Worm (Caenorhabditis elegans) whole organism, early embryonic: ENCODE measurements around the gene T05A7.1.

Source experiments
- B0310.2 ChIP-seq: sonication (generic microtip); optimal IDR thresholded peaks from 2 replicates; lab custom pipeline; 2016; ENCODE audit warnings: mild to moderate bottlenecking, missing genetic modification characterization, missing compliant biosample characterization
- F13C5.2 ChIP-seq: sonication (generic microtip); optimal IDR thresholded peaks from 2 replicates; lab custom pipeline; 2017; ENCODE audit warnings: mild to moderate bottlenecking, missing genetic modification characterization, inconsistent platforms, missing compliant biosample characterization
- aly-1 ChIP-seq: sonication (generic microtip); optimal IDR thresholded peaks from 2 replicates; lab custom pipeline; 2016; ENCODE audit warnings: missing genetic modification characterization, missing compliant biosample characterization
- ama-1 ChIP-seq: fragments of 150-350 bp; optimal IDR thresholded peaks from 2 replicates; lab custom pipeline; 2014
- ceh-13 ChIP-seq: fragments of 200-800 bp; sonication (Bioruptor generic); optimal IDR thresholded peaks from 2 replicates; lab custom pipeline; 2018; ENCODE audit warnings: mild to moderate bottlenecking, missing genetic modification characterization, missing compliant biosample characterization
- ceh-36 ChIP-seq: sonication (generic microtip); optimal IDR thresholded peaks from 2 replicates; lab custom pipeline; 2016; ENCODE audit warnings: missing genetic modification characterization, inconsistent platforms, missing compliant biosample characterization
- ets-7 ChIP-seq: sonication (generic microtip); optimal IDR thresholded peaks from 2 replicates; lab custom pipeline; 2016; ENCODE audit warnings: missing genotype, missing genetic modification characterization, missing compliant biosample characterization
- flt-1 ChIP-seq: fragments of 200-800 bp; sonication (Bioruptor generic); IDR thresholded peaks from 2 replicates; pipeline ENCODE4 v1.3.6; 2022; ENCODE audit warnings: missing genetic modification characterization, missing compliant biosample characterization
- hmbx-1 ChIP-seq: sonication (generic microtip); optimal IDR thresholded peaks from 2 replicates; lab custom pipeline; 2016; ENCODE audit warnings: mild to moderate bottlenecking, missing genetic modification characterization, missing compliant biosample characterization
- hmg-4 ChIP-seq: fragments of 200-800 bp; sonication (Bioruptor generic); optimal IDR thresholded peaks from 2 replicates; lab custom pipeline; 2018; ENCODE audit warnings: mild to moderate bottlenecking, missing genetic modification characterization, missing compliant biosample characterization
- hnd-1 ChIP-seq: sonication (generic microtip); optimal IDR thresholded peaks from 2 replicates; lab custom pipeline; 2016; ENCODE audit warnings: missing genetic modification characterization, missing compliant biosample characterization
- pes-1 ChIP-seq: fragments of 200-800 bp; sonication (Bioruptor generic); IDR thresholded peaks from 2 replicates; pipeline ENCODE4 v1.3.6; 2022; ENCODE audit warnings: missing genetic modification reagents, missing genetic modification characterization, missing compliant biosample characterization
- scrt-1 ChIP-seq: fragments of 200-800 bp; sonication (Bioruptor generic); IDR thresholded peaks from 2 replicates; pipeline ENCODE4 v1.3.6; 2022; ENCODE audit warnings: missing genetic modification characterization, missing compliant biosample characterization
- sea-1 ChIP-seq: fragments of 200-800 bp; sonication (Bioruptor generic); conservative IDR thresholded peaks from 2 replicates; pipeline ENCODE4 v1.3.6; 2022; ENCODE audit warnings: missing genetic modification characterization, missing compliant biosample characterization
- tbx-11 ChIP-seq: fragments of 200-800 bp; sonication (Bioruptor generic); IDR thresholded peaks from 2 replicates; pipeline ENCODE4 v1.3.6; 2022; ENCODE audit warnings: missing genetic modification characterization, missing compliant biosample characterization
- tbx-37 ChIP-seq: fragments of 200-800 bp; sonication (Bioruptor generic); conservative IDR thresholded peaks from 2 replicates; pipeline ENCODE4 v1.3.6; 2022; ENCODE audit warnings: missing genetic modification reagents, missing genetic modification characterization, missing compliant biosample characterization
- tra-4 ChIP-seq: sonication (generic microtip); optimal IDR thresholded peaks from 2 replicates; lab custom pipeline; 2017; ENCODE audit warnings: missing genetic modification characterization, missing compliant biosample characterization

The T05A7.1 gene

ce11 chrII:4650072-4650471, 27.9 kb upstream of the T05A7.1 start:
- TF ChIP-seq tbx-11 (GFP tag; lab: Robert Waterston, UW): no peak
- TF ChIP-seq tra-4: no peak

- TF ChIP-seq F13C5.2 (tag; lab: Kevin White, UChicago) (no peak), ama-1 (lab: Kevin White, UChicago) (no peak), sea-1 (GFP tag; lab: Robert Waterston, UW) (no peak), ets-7 (no peak), ceh-36 (no peak), hmbx-1 (tag; lab: Kevin White, UChicago) (no peak), pes-1 (GFP tag; lab: Robert Waterston, UW) (no peak), hnd-1 (tag; lab: Kevin White, UChicago) (no peak), tbx-11 (GFP tag; lab: Robert Waterston, UW) (no peak), B0310.2 (tag; lab: Kevin White, UChicago) (no peak), tra-4 (no peak), tbx-37 (no peak), scrt-1 (GFP tag; lab: Robert Waterston, UW) (no peak), flt-1 (GFP tag; lab: Robert Waterston, UW) (no peak), ceh-13 (GFP tag; lab: Kevin White, UChicago) (no peak)
Observed at ce11 chrII:4655834-4656233, 22.2 kb upstream of the T05A7.1 start, which contains the start of gene fut-6. fut-6 (minus strand) TSS chrII:4655934.

- TF ChIP-seq tra-4 (no peak), hnd-1 (tag; lab: Kevin White, UChicago) (no peak), B0310.2 (tag; lab: Kevin White, UChicago) (no peak), flt-1 (GFP tag; lab: Robert Waterston, UW) (no peak), pes-1 (GFP tag; lab: Robert Waterston, UW) (no peak)
Observed at ce11 chrII:4657370-4657769, 20.6 kb upstream of the T05A7.1 start.

ce11 chrII:4658245-4658644, 19.8 kb upstream of the T05A7.1 start:
- TF ChIP-seq ceh-36 (no peak), sea-1 (GFP tag; lab: Robert Waterston, UW) (no peak), ama-1 (lab: Kevin White, UChicago) (no peak), ets-7 (no peak), hmg-4 (GFP tag; lab: Kevin White, UChicago) (no peak), F13C5.2 (tag; lab: Kevin White, UChicago) (no peak), flt-1 (GFP tag; lab: Robert Waterston, UW) (no peak), tbx-37 (no peak), aly-1 (tag; lab: Kevin White, UChicago) (no peak), tbx-11 (GFP tag; lab: Robert Waterston, UW) (no peak)

- TF ChIP-seq pes-1 (GFP tag; lab: Robert Waterston, UW): no peak
- TF ChIP-seq F13C5.2 (tag; lab: Kevin White, UChicago): no peak
- TF ChIP-seq hmbx-1 (tag; lab: Kevin White, UChicago): no peak
- TF ChIP-seq B0310.2 (tag; lab: Kevin White, UChicago): no peak
- TF ChIP-seq sea-1 (GFP tag; lab: Robert Waterston, UW): no peak
- TF ChIP-seq tbx-37: no peak
- no peak for TF ChIP-seq ceh-13 (GFP tag; lab: Kevin White, UChicago)
- no peak for TF ChIP-seq ceh-36
- TF ChIP-seq tra-4: no peak
- TF ChIP-seq ets-7: no peak
- no peak for TF ChIP-seq ama-1 (lab: Kevin White, UChicago)
- no peak for TF ChIP-seq hnd-1 (tag; lab: Kevin White, UChicago)
- no peak for TF ChIP-seq flt-1 (GFP tag; lab: Robert Waterston, UW)
- no peak for TF ChIP-seq tbx-11 (GFP tag; lab: Robert Waterston, UW)
- no peak for TF ChIP-seq hmg-4 (GFP tag; lab: Kevin White, UChicago)
- TF ChIP-seq scrt-1 (GFP tag; lab: Robert Waterston, UW): no peak
Observed at ce11 chrII:4661278-4661677, 16.7 kb upstream of the T05A7.1 start, which contains the start of gene T05A7.13. T05A7.13 (minus strand) TSS chrII:4661378.

ce11 chrII:4663186-4663585, 14.8 kb upstream of the T05A7.1 start, which contains the start of gene T05A7.12:
T05A7.12 (minus strand) TSS chrII:4663286.
- TF ChIP-seq pes-1 (GFP tag; lab: Robert Waterston, UW) (no peak), ets-7 (no peak), tbx-37 (no peak), B0310.2 (tag; lab: Kevin White, UChicago) (no peak), flt-1 (GFP tag; lab: Robert Waterston, UW) (no peak), aly-1 (tag; lab: Kevin White, UChicago) (no peak), tbx-11 (GFP tag; lab: Robert Waterston, UW) (no peak), scrt-1 (GFP tag; lab: Robert Waterston, UW) (no peak), tra-4 (no peak), hmg-4 (GFP tag; lab: Kevin White, UChicago) (no peak), ama-1 (lab: Kevin White, UChicago) (no peak), sea-1 (GFP tag; lab: Robert Waterston, UW) (no peak), hnd-1 (tag; lab: Kevin White, UChicago) (no peak)

- no peak for TF ChIP-seq hnd-1 (tag; lab: Kevin White, UChicago)
- TF ChIP-seq tbx-37: no peak
- no peak for TF ChIP-seq hmbx-1 (tag; lab: Kevin White, UChicago)
- TF ChIP-seq aly-1 (tag; lab: Kevin White, UChicago): no peak
- no peak for TF ChIP-seq B0310.2 (tag; lab: Kevin White, UChicago)
- TF ChIP-seq scrt-1 (GFP tag; lab: Robert Waterston, UW): no peak
- no peak for TF ChIP-seq ceh-36
- no peak for TF ChIP-seq ceh-13 (GFP tag; lab: Kevin White, UChicago)
- no peak for TF ChIP-seq flt-1 (GFP tag; lab: Robert Waterston, UW)
- TF ChIP-seq ama-1 (lab: Kevin White, UChicago): no peak
- no peak for TF ChIP-seq pes-1 (GFP tag; lab: Robert Waterston, UW)
- TF ChIP-seq tbx-11 (GFP tag; lab: Robert Waterston, UW): no peak
- no peak for TF ChIP-seq sea-1 (GFP tag; lab: Robert Waterston, UW)
- TF ChIP-seq F13C5.2 (tag; lab: Kevin White, UChicago): no peak
- TF ChIP-seq ets-7: no peak
- TF ChIP-seq tra-4: no peak
- TF ChIP-seq hmg-4 (GFP tag; lab: Kevin White, UChicago): no peak
Observed at ce11 chrII:4665359-4665758, 12.7 kb upstream of the T05A7.1 start, which contains the start of gene T05A7.11. T05A7.11 (minus strand) TSS chrII:4665459.
